Fruit fly (Drosophila melanogaster) Kc167 (cell line): Measurements from ENCODE around the gene CG44038.

Experiments used
- Myc ChIP-seq: fragments of >200 bp; optimal IDR thresholded peaks from 2 replicates; lab custom pipeline; 2017; ENCODE audit warnings: missing external identifiers
- h ChIP-seq: fragments of >200 bp; optimal IDR thresholded peaks from 3 replicates; lab custom pipeline; 2018; ENCODE audit warnings: missing external identifiers
- ttk ChIP-seq: sonication (Bioruptor generic); optimal IDR thresholded peaks from 2 replicates; lab custom pipeline; 2017; ENCODE audit warnings: missing external identifiers

- TF ChIP-seq h (lab: Kevin White, UChicago) (no peak), Myc (no peak), ttk (no peak)
Measured at dm6 chr3R:12260669-12261068, at the start of gene CG44038.
